Worm (Caenorhabditis elegans) whole organism, L4 larva: ENCODE measurements around the gene ckb-2.

Source experiments
- F10B5.3 ChIP-seq: sonication (generic microtip); optimal IDR thresholded peaks from 2 replicates; lab custom pipeline; 2016; ENCODE audit warnings: mild to moderate bottlenecking, missing genetic modification characterization, missing compliant biosample characterization
- ZK337.2 ChIP-seq: fragments of 200-800 bp; sonication (Bioruptor generic); IDR thresholded peaks from 2 replicates; pipeline ENCODE4 v1.3.6; 2022; ENCODE audit warnings: missing genetic modification reagents, missing genetic modification characterization, missing compliant biosample characterization
- ZK546.5 ChIP-seq, 2 experiments: sonication (generic microtip); optimal IDR thresholded peaks; 2 replicates each; lab custom pipeline; 2017; ENCODE audit warnings: missing biosample characterization in 2 of 2, missing genetic modification characterization in 2 of 2
- ceh-20 ChIP-seq: fragments of 200-800 bp; sonication (Bioruptor generic); IDR thresholded peaks from 2 replicates; pipeline ENCODE4 v1.3.6; 2022; ENCODE audit warnings: missing genetic modification reagents, missing genetic modification characterization, missing compliant biosample characterization
- ceh-28 ChIP-seq: fragments of 150-350 bp; optimal IDR thresholded peaks from 2 replicates; lab custom pipeline; 2014; ENCODE audit warnings: missing biosample characterization, missing genetic modification reagents, missing genetic modification characterization
- ceh-44 ChIP-seq: fragments of 200-800 bp; sonication (Bioruptor generic); IDR thresholded peaks from 2 replicates; pipeline ENCODE4 v1.3.6; 2022; ENCODE audit warnings: missing genetic modification reagents, missing genetic modification characterization, missing compliant biosample characterization
- ceh-82 ChIP-seq: sonication (generic microtip); optimal IDR thresholded peaks from 2 replicates; lab custom pipeline; 2017; ENCODE audit warnings: missing biosample characterization, missing genetic modification characterization
- ctbp-1 ChIP-seq: fragments of 200-800 bp; sonication (Bioruptor generic); IDR thresholded peaks from 2 replicates; pipeline ENCODE4 v1.3.6; 2022; ENCODE audit warnings: missing genetic modification reagents, missing genetic modification characterization, missing compliant biosample characterization
- dmd-9 ChIP-seq: fragments of 200-800 bp; sonication (Bioruptor generic); IDR thresholded peaks from 2 replicates; pipeline ENCODE4 v1.3.6; 2022; ENCODE audit warnings: missing genetic modification reagents, missing genetic modification characterization, missing compliant biosample characterization
- duxl-1 ChIP-seq: sonication (generic microtip); optimal IDR thresholded peaks from 2 replicates; lab custom pipeline; 2016; ENCODE audit warnings: mild to moderate bottlenecking, missing genetic modification characterization, moderate library complexity, missing compliant biosample characterization; ENCODE audit not compliant: poor library complexity
- dve-1 ChIP-seq: sonication (generic microtip); optimal IDR thresholded peaks from 2 replicates; lab custom pipeline; 2017; ENCODE audit warnings: antibody characterized with exemption, mild to moderate bottlenecking, missing genetic modification characterization, missing compliant biosample characterization; ENCODE audit not compliant: insufficient read depth
- hmg-1.1 ChIP-seq: fragments of 200-800 bp; sonication (Bioruptor generic); IDR thresholded peaks from 2 replicates; pipeline ENCODE4 v1.3.6; 2022; ENCODE audit warnings: missing genetic modification reagents, missing genetic modification characterization, missing compliant biosample characterization
- jun-1 ChIP-seq: fragments of 150-350 bp; optimal IDR thresholded peaks from 2 replicates; lab custom pipeline; 2014; ENCODE audit warnings: missing biosample characterization, missing genetic modification reagents, missing genetic modification characterization
- lin-13 ChIP-seq: fragments of 150-350 bp; optimal IDR thresholded peaks from 2 replicates; lab custom pipeline; 2014; ENCODE audit warnings: missing biosample characterization, missing genetic modification reagents, missing genetic modification characterization
- lin-38 ChIP-seq: fragments of 200-800 bp; sonication (Bioruptor generic); IDR thresholded peaks from 2 replicates; pipeline ENCODE4 v1.3.6; 2022; ENCODE audit warnings: missing genetic modification reagents, missing genetic modification characterization, missing compliant biosample characterization
- lsy-2 ChIP-seq, 2 experiments: fragments of 150-350 bp in 1 of 2; sonication (generic microtip) in 1 of 2; optimal IDR thresholded peaks; 2 replicates each; lab custom pipeline; 2014 to 2017; ENCODE audit warnings: missing biosample characterization in 2 of 2, missing genetic modification characterization in 2 of 2
- mep-1 ChIP-seq: fragments of 150-350 bp; sonication (generic microtip); optimal IDR thresholded peaks from 3 replicates; lab custom pipeline; 2014; ENCODE audit warnings: missing biosample characterization, missing genetic modification characterization
- mxl-3 ChIP-seq: fragments of 200-800 bp; sonication (Bioruptor generic); optimal IDR thresholded peaks from 2 replicates; lab custom pipeline; 2018; ENCODE audit warnings: mild to moderate bottlenecking, missing genetic modification characterization, missing compliant biosample characterization
- nhr-11 ChIP-seq: fragments of 150-350 bp; optimal IDR thresholded peaks from 2 replicates; lab custom pipeline; 2014; ENCODE audit warnings: missing biosample characterization, missing genetic modification characterization
- nhr-76 ChIP-seq: fragments of 150-350 bp; optimal IDR thresholded peaks from 2 replicates; lab custom pipeline; 2014; ENCODE audit warnings: missing biosample characterization, missing genetic modification characterization
- nhr-77 ChIP-seq: fragments of 150-350 bp; optimal IDR thresholded peaks from 2 replicates; lab custom pipeline; 2014; ENCODE audit warnings: missing biosample characterization, missing genetic modification characterization
- pha-4 ChIP-seq, 2 experiments: fragments of 150-350 bp in 1 of 2; fragments of 200-800 bp in 1 of 2; sonication (Bioruptor generic) in 1 of 2; IDR thresholded peaks in 1 of 2; optimal IDR thresholded peaks in 1 of 2; 2 replicates each; pipeline versions ENCODE4 v1.3.6 to Lab custom; 2014 to 2022; ENCODE audit warnings: missing genetic modification characterization in 2 of 2, missing genetic modification reagents in 2 of 2, missing biosample characterization in 1 of 2, missing compliant biosample characterization in 1 of 2
- php-3 ChIP-seq: fragments of 200-800 bp; sonication (Bioruptor generic); IDR thresholded peaks from 2 replicates; pipeline ENCODE4 v1.3.6; 2022; ENCODE audit warnings: missing genetic modification reagents, missing genetic modification characterization, missing compliant biosample characterization
- rbr-2 ChIP-seq: sonication (generic microtip); optimal IDR thresholded peaks from 2 replicates; lab custom pipeline; 2016; ENCODE audit warnings: missing genotype, missing genetic modification characterization, missing compliant biosample characterization
- unc-39 ChIP-seq: sonication (generic microtip); optimal IDR thresholded peaks from 2 replicates; lab custom pipeline; 2017; ENCODE audit warnings: missing biosample characterization, missing genetic modification characterization
- unc-62 ChIP-seq, 3 experiments: fragments of 150-350 bp in 1 of 3; sonication (generic microtip); optimal IDR thresholded peaks in 2 of 3; peaks in 1 of 3; 1 replicate in 1 of 3; 2 replicates in 2 of 3; lab custom pipeline; 2014 to 2017; ENCODE audit warnings: missing biosample characterization in 3 of 3, missing genetic modification characterization in 3 of 3, missing genetic modification reagents in 3 of 3, missing genotype in 1 of 3
- vab-7 ChIP-seq: fragments of 200-800 bp; sonication (Bioruptor generic); IDR thresholded peaks from 2 replicates; pipeline ENCODE4 v1.3.6; 2022; ENCODE audit warnings: missing genetic modification reagents, missing genetic modification characterization, missing compliant biosample characterization
- zag-1 ChIP-seq: fragments of 150-350 bp; optimal IDR thresholded peaks from 2 replicates; lab custom pipeline; 2014; ENCODE audit warnings: missing biosample characterization, missing genetic modification characterization

The ckb-2 gene

DNA sequence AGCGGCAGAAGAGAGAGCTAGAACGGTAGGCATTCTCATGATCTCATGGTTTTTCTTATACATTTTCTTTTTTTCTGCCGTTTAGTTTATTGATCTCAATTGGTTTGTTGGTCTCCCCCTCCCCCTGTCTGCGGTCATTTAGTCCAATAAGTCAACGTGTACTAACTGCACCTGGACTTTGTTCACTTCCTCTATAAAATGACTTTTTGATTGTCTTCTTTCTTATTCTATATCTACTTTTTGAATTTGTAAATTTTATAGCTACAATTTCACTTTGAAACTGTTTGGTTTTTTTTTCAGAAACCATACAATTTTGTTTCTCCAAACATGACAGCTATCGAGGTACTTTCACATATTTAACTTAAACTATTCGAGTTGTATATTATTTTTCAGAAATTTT is at the start of gene ckb-2:
Gene ckb-2, plus strand, starts transcription at position 301 of the 400 bp plus-strand sequence.
- TF ChIP-seq ctbp-1, result no peak

DNA sequence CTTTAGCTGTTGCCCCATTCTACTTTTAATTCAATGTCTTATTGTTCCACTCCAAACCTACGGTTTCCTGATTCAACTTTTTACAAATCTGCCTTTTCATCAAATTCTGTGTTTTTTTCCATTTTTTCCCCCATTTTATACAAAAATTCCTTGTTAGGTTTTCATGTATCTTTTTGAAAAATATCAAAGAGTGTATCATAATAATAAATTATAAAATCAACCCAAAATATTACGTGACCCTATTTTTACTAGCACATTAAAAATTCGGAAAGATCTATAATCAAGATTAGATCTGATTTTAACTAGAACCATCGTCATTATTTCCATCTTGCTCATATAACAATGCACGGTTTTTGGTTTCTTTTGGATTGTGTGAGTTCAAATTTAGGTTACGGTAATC is 47.6 kb upstream of the ckb-2 start, which contains the start of gene H38K22.6:
Gene H38K22.6, plus strand, starts transcription at position 301 of the 400 bp plus-strand sequence.
- TF ChIP-seq duxl-1, result no peak

DNA sequence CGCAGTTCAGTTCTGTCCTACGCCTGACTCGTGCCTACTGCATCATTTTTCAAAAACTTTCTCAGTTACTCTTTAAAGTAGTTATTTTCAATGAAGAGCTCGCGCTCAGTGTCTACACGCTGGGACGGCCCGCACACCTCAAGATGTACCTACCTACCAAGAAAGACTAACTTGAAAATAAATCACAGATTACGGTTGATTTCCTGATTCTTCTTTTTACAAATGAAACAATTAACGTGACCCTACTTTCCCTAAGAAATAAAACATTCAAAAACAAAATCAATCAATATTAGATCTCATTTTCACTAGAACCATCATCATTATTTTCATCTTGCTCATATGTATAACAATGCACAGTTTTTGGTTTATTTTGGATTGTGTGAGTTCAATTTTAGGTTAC is 46.4 kb upstream of the ckb-2 start, which contains the start of gene H38K22.7:
Gene H38K22.7, plus strand, starts transcription at position 301 of the 400 bp plus-strand sequence.
- TF ChIP-seq ZK546.5 (tag; optimal IDR thresholded peaks at IDR 0.05; lab: Kevin White, UChicago) (no peak), unc-39 (tag; lab: Kevin White, UChicago) (no peak), ZK337.2 (GFP tag; lab: Robert Waterston, UW) (no peak), nhr-77 (tag; lab: Kevin White, UChicago) (no peak), lin-13 (GFP tag; lab: Kevin White, UChicago) (no peak), jun-1 (tag; lab: Kevin White, UChicago) (no peak), ceh-20 (GFP tag; lab: Robert Waterston, UW) (no peak), pha-4 (GFP tag; IDR thresholded peaks at IDR 0.05; lab: Robert Waterston, UW) (no peak), pha-4 (tag; optimal IDR thresholded peaks at IDR 0.05; lab: Kevin White, UChicago) (no peak), ceh-28 (tag; lab: Kevin White, UChicago) (no peak), php-3 (GFP tag; lab: Robert Waterston, UW) (no peak), dve-1 (tag; lab: Kevin White, UChicago) (no peak)

DNA sequence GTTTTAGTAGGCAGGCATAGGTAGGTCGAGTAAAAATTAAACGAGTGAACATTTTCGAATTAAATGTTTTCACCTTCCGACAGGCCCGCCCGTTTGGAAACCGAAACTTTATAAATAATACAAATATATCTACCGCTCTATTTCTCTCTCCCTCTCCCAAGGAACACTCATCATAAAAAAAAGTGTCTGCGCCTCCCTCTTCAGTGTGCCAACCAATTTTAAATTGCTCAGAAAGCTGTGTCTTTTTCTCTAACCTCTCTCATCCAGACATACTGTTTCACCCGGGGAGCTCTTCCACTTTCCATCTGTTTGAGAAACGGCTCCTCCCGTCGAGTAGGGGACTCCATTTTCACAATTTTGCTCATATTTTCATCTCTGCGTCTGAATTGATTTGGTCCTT is 44.6 kb upstream of the ckb-2 start:
- TF ChIP-seq lsy-2 (tag; optimal IDR thresholded peaks at IDR 0.05; lab: Kevin White, UChicago), result peak in 1 of 2 experiments; percentile 41
- no peak for TF ChIP-seq mxl-3 (GFP tag; lab: Kevin White, UChicago)
- no peak for TF ChIP-seq ceh-82 (tag; lab: Kevin White, UChicago)
- peak in 1 of 2 experiments; percentile 67 for TF ChIP-seq unc-62 (GFP tag; optimal IDR thresholded peaks at IDR 0.05 in 1 of 2; lab: Kevin White, UChicago)
- no peak for TF ChIP-seq unc-62 (tag; optimal IDR thresholded peaks at IDR 0.05; lab: Kevin White, UChicago)
- no peak for TF ChIP-seq jun-1 (tag; lab: Kevin White, UChicago)
- TF ChIP-seq F10B5.3 (tag; lab: Kevin White, UChicago), result no peak
- peak; percentile 14 for TF ChIP-seq nhr-11 (tag; lab: Kevin White, UChicago)
- 0 out of 2 replicates have a peak, but pooled peaks have one; percentile 26 for TF ChIP-seq vab-7 (GFP tag; lab: Robert Waterston, UW)
- no peak for TF ChIP-seq dmd-9
- TF ChIP-seq mep-1, result peak; percentile 23
- no peak for TF ChIP-seq zag-1 (tag; lab: Kevin White, UChicago)
- no peak for TF ChIP-seq nhr-76 (tag; lab: Kevin White, UChicago)
- peak; percentile 54; the same call in 1 of the 2 replicates for TF ChIP-seq hmg-1.1 (GFP tag; lab: Robert Waterston, UW)
- peak; percentile 48 for TF ChIP-seq rbr-2 (tag; lab: Kevin White, UChicago)
- 0 out of 2 replicates have a peak, but pooled peaks have one; percentile 16 for TF ChIP-seq lin-38 (GFP tag; lab: Robert Waterston, UW)

DNA sequence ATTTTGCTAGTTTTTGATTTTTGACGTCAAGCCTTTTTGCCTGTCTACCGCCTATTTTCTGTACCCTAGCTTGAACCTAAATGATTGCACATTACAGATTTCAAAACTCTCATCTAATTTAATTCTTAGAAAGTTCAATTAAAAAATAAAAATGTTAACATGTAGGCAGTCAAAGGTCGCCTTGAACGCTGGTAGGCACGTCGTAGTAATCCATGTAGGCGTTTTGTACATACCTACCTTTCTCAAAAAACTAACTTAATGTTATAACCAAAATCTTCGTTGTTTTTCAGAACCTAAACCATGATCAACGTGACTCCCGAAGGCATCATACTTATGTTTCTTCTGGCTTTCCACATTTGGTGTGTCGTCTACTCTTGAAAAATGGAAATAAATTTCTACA is 43.9 kb upstream of the ckb-2 start, which contains the start of gene H38K22.9:
Gene H38K22.9, plus strand, starts transcription at position 301 of the 400 bp plus-strand sequence.
- no peak for TF ChIP-seq zag-1 (tag; lab: Kevin White, UChicago)
- TF ChIP-seq ceh-44 (GFP tag; lab: Robert Waterston, UW), result no peak
- TF ChIP-seq, all 104 proteins: peak for 0
